Worm (Caenorhabditis elegans): ENCODE results near the gene C49G7.13.

DNA sequence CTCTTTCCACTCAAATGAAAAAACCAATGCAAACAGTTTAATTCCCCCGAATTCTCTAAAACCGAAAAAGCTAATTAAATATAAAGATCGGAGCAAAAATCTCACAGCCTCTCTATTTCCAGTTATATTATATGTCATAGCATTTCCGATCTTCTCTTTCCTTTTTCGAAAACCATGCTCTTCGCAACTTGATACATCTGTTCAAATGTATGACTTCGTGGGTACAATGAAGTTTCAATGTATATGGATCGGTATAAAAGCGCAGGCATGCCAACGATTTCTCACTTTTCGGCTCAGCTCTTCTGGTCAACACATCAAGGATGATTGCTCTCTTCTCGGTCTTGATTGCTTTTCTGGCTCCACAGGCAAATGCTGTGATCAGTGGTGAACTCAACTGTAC, 10.2 kb downstream of the C49G7.13 start, which contains the start of gene phat-7:
- TF ChIP-seq hmbx-1 (tag; optimal IDR thresholded peaks at IDR 0.05): no peak
- TF ChIP-seq hmg-4 (GFP tag; optimal IDR thresholded peaks at IDR 0.05): no peak
- TF ChIP-seq scrt-1 (GFP tag; IDR thresholded peaks at IDR 0.05): no peak
- no peak for TF ChIP-seq ceh-36 (tag; optimal IDR thresholded peaks at IDR 0.05)
- TF ChIP-seq ama-1 (optimal IDR thresholded peaks at IDR 0.05): no peak
- TF ChIP-seq F13C5.2 (tag; optimal IDR thresholded peaks at IDR 0.05): no peak
- TF ChIP-seq pes-1 (GFP tag; IDR thresholded peaks at IDR 0.05): no peak
- TF ChIP-seq sea-1 (GFP tag; conservative IDR thresholded peaks at IDR 0.05): no peak
- no peak for TF ChIP-seq aly-1 (tag; optimal IDR thresholded peaks at IDR 0.05)
